Fruit fly (Drosophila melanogaster): ENCODE data around the gene CG4957.

DNA sequence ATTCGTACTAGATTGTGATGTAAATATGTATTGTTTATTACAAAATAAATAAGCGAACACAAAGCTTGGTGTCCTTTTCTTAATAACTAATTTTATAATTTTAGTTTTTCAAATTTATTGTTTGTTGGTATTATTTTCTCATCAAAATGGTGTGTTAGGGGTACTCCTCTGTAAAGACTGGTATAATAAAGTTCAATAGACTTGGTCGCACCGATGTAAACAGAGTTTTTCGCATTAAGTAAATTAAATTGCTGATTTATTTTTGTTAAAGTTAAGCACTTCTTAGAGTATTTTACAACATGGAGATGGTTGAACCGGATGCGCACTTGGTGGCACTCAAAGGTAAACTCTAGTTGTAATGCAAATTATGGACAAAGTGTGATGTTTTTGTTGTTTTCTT is 2.2 kb upstream of the CG4957 start, which contains the start of gene CG4953:
- TF ChIP-seq ttk (optimal IDR thresholded peaks at IDR 0.05) (no peak), psq (optimal IDR thresholded peaks at IDR 0.05) (no peak)

All from Kc167 (cell line).